Fruit fly (Drosophila melanogaster): Measurements from ENCODE around the gene CG13970.

The CG13970 gene

dm6 chr2L:20082965-20083855 lies 20.7 kb downstream of the CG13970 start (continued):
- peak; percentile 3 for TF ChIP-seq tap (tag; optimal IDR thresholded peaks at IDR 0.05)
- TF ChIP-seq gcm (GFP tag; optimal IDR thresholded peaks at IDR 0.05) = no peak
- peak; percentile 4 for TF ChIP-seq CTCF (GFP tag; optimal IDR thresholded peaks at IDR 0.05)
- TF ChIP-seq CG6654 (GFP tag; optimal IDR thresholded peaks at IDR 0.05) = no peak
- TF ChIP-seq Chrac-16 (GFP tag; optimal IDR thresholded peaks at IDR 0.05) = no peak
- 0 out of 3 replicates have a peak, but pooled peaks have one; percentile 26 for TF ChIP-seq CG34224 (GFP tag; IDR thresholded peaks at IDR 0.05; ENCODE audit: partially characterized antibody)
- peak; percentile 14 for TF ChIP-seq CG11398 (GFP tag; optimal IDR thresholded peaks at IDR 0.05)
- TF ChIP-seq CG33557 (GFP tag; optimal IDR thresholded peaks at IDR 0.05) = no peak
- no peak for TF ChIP-seq CG17802 (tag; optimal IDR thresholded peaks at IDR 0.05)
- no peak for TF ChIP-seq D19A (tag; optimal IDR thresholded peaks at IDR 0.05)
- peak; percentile 18 for TF ChIP-seq abd-A (tag; optimal IDR thresholded peaks at IDR 0.05)
- peak; percentile 34; the same call in 1 of the 2 replicates for TF ChIP-seq Ptx1 (GFP tag; IDR thresholded peaks at IDR 0.05)
- peak; percentile 32 for TF ChIP-seq CoRest (tag; optimal IDR thresholded peaks at IDR 0.05)
- peak; percentile 33; the same call in 1 of the 2 replicates for TF ChIP-seq ato (GFP tag; IDR thresholded peaks at IDR 0.05; ENCODE audit: partially characterized antibody)
- peak in 1 of 2 experiments; percentile 42 for TF ChIP-seq Hr51 (GFP tag; optimal IDR thresholded peaks at IDR 0.05)
- TF ChIP-seq Asciz (GFP tag; optimal IDR thresholded peaks at IDR 0.05) = peak; percentile 36
- peak; percentile 27; the same call in 1 of the 3 replicates for TF ChIP-seq row (GFP tag; IDR thresholded peaks at IDR 0.05)
- TF ChIP-seq Atf3 (GFP tag; optimal IDR thresholded peaks at IDR 0.05) = no peak
- peak; percentile 12 for TF ChIP-seq crc (GFP tag; optimal IDR thresholded peaks at IDR 0.05)
- no peak for TF ChIP-seq hkb (optimal IDR thresholded peaks at IDR 0.05)
- TF ChIP-seq hkb (GFP tag; IDR thresholded peaks at IDR 0.05) = peak; percentile 43; the same call in 1 of the 2 replicates
- TF ChIP-seq CG7556 (GFP tag; optimal IDR thresholded peaks at IDR 0.05) = peak; percentile 29
- TF ChIP-seq luna (GFP tag; optimal IDR thresholded peaks at IDR 0.05) = no peak
- peak; percentile 34; the same call in 1 of the 2 replicates for TF ChIP-seq CG5953 (GFP tag; IDR thresholded peaks at IDR 0.05)
- TF ChIP-seq CG6765 (GFP tag; optimal IDR thresholded peaks at IDR 0.05) = peak; percentile 18
- peak; percentile 1 for TF ChIP-seq Camta (GFP tag; optimal IDR thresholded peaks at IDR 0.05)
- TF ChIP-seq CG10366 (GFP tag; IDR thresholded peaks at IDR 0.05) = peak; percentile 24; the same call in 1 of the 2 replicates
- peak; percentile 27; the same call in 1 of the 2 replicates for TF ChIP-seq Adf1 (GFP tag; IDR thresholded peaks at IDR 0.05)
- TF ChIP-seq prd (optimal IDR thresholded peaks at IDR 0.05) = no peak
- peak; percentile 18; the same call in 1 of the 3 replicates for TF ChIP-seq prd (GFP tag; IDR thresholded peaks at IDR 0.05)
- no peak for TF ChIP-seq tx (GFP tag; optimal IDR thresholded peaks at IDR 0.05)
- TF ChIP-seq ham (GFP tag; IDR thresholded peaks at IDR 0.05) = no peak
- TF ChIP-seq gem (tag; optimal IDR thresholded peaks at IDR 0.05) = peak; percentile 45
- peak; percentile 4 for TF ChIP-seq tio (GFP tag; optimal IDR thresholded peaks at IDR 0.05)
- TF ChIP-seq CG7786 (GFP tag; optimal IDR thresholded peaks at IDR 0.05) = no peak
- peak; percentile 18 for TF ChIP-seq CG17568 (GFP tag; optimal IDR thresholded peaks at IDR 0.05)
- TF ChIP-seq CG2202 (tag; optimal IDR thresholded peaks at IDR 0.05) = no peak
- TF ChIP-seq unpg (GFP tag; optimal IDR thresholded peaks at IDR 0.05) = peak; percentile 21
- TF ChIP-seq bsh (GFP tag; optimal IDR thresholded peaks at IDR 0.05) = peak in 1 of 2 experiments; percentile 19
- TF ChIP-seq CG6854 (GFP tag; optimal IDR thresholded peaks at IDR 0.05) = peak; percentile 9
- TF ChIP-seq CG9817 (tag; optimal IDR thresholded peaks at IDR 0.05) = peak; percentile 19
- peak; percentile 86; the same call in 2 of the 4 replicates for TF ChIP-seq chinmo (GFP tag; IDR thresholded peaks at IDR 0.05; ENCODE audit: partially characterized antibody)
- no peak for TF ChIP-seq HmgZ (tag; optimal IDR thresholded peaks at IDR 0.05)
- peak; percentile 7 for TF ChIP-seq Deaf1 (tag; optimal IDR thresholded peaks at IDR 0.05)
- 0 out of 3 replicates have a peak, but pooled peaks have one; percentile 28 for TF ChIP-seq CG16813 (GFP tag; IDR thresholded peaks at IDR 0.05; ENCODE audit: partially characterized antibody)
- peak; percentile 41 for TF ChIP-seq CG17385 (GFP tag; optimal IDR thresholded peaks at IDR 0.05)
- peak; percentile 3 for TF ChIP-seq lab (GFP tag; optimal IDR thresholded peaks at IDR 0.05)
- TF ChIP-seq CG3995 (GFP tag; optimal IDR thresholded peaks at IDR 0.05) = no peak

Data from whole organism, embryonic.